Worm (Caenorhabditis elegans): Measurements from ENCODE around the gene dpy-13.

- no peak for TF ChIP-seq dao-5 (tag; optimal IDR thresholded peaks at IDR 0.05)
- TF ChIP-seq him-1 (tag; optimal IDR thresholded peaks at IDR 0.05): no peak
Measured at ce11 chrIV:4284989-4285388, 49.6 kb downstream of the dpy-13 start.

Measured in whole organism, L4/young adult.